Fruit fly (Drosophila melanogaster) whole organism, embryonic: Measurements from ENCODE around the gene CG14882.

Experiments
- CG10209 ChIP-seq: fragments of 200-800 bp; sonication (Bioruptor generic); optimal IDR thresholded peaks from 3 replicates; lab custom pipeline; 2017; ENCODE audit warnings: missing biosample characterization, mild to moderate bottlenecking, missing genetic modification characterization, missing genetic modification reagents
- CG16779 ChIP-seq: fragments of 200-800 bp; sonication (Bioruptor generic); IDR thresholded peaks from 2 replicates; pipeline ENCODE4 v1.3.6; 2022; ENCODE audit warnings: missing biosample characterization, missing genetic modification characterization
- CG30431 ChIP-seq: fragments of 200-800 bp; sonication (Bioruptor generic); optimal IDR thresholded peaks from 2 replicates; lab custom pipeline; 2017; ENCODE audit warnings: missing biosample characterization, missing genetic modification characterization
- CG6254 ChIP-seq: fragments of 200-800 bp; sonication (Bioruptor generic); optimal IDR thresholded peaks from 3 replicates; lab custom pipeline; 2017; ENCODE audit warnings: mild to moderate bottlenecking, missing biosample characterization, missing genetic modification reagents, missing genetic modification characterization
- CG9609 ChIP-seq: fragments of 200-800 bp; sonication (Bioruptor generic); optimal IDR thresholded peaks from 3 replicates; lab custom pipeline; 2016; ENCODE audit warnings: missing biosample characterization, missing genetic modification characterization
- E2f2 ChIP-seq: fragments of 200-800 bp; sonication (Bioruptor generic); IDR thresholded peaks from 2 replicates; pipeline ENCODE4 v1.3.6; 2022; ENCODE audit warnings: missing biosample characterization, missing genetic modification characterization
- HLH3B ChIP-seq: fragments of 200-800 bp; sonication (Bioruptor generic); IDR thresholded peaks from 2 replicates; pipeline ENCODE4 v1.3.6; 2022; ENCODE audit warnings: missing biosample characterization, missing genetic modification characterization
- Jarid2 ChIP-seq: fragments of 200-800 bp; sonication (Bioruptor generic); optimal IDR thresholded peaks from 3 replicates; lab custom pipeline; 2017; ENCODE audit warnings: mild to moderate bottlenecking, missing biosample characterization, missing genetic modification reagents, missing genetic modification characterization
- aop ChIP-seq: fragments of 200-800 bp; sonication (Bioruptor generic); IDR thresholded peaks from 2 replicates; pipeline ENCODE4 v1.3.6; 2022; ENCODE audit warnings: missing biosample characterization, missing genetic modification characterization
- ato ChIP-seq: fragments of 200-800 bp; sonication (Bioruptor generic); IDR thresholded peaks from 2 replicates; pipeline ENCODE4 v1.3.6; 2022; ENCODE audit warnings: missing biosample characterization, missing genetic modification characterization; ENCODE audit not compliant: partially characterized antibody
- ftz-f1 ChIP-seq: fragments of 200-800 bp; sonication (Bioruptor generic); optimal IDR thresholded peaks from 2 replicates; lab custom pipeline; 2016; ENCODE audit warnings: missing biosample characterization, missing genetic modification characterization
- nom ChIP-seq: fragments of 200-800 bp; sonication (Bioruptor generic); optimal IDR thresholded peaks from 2 replicates; lab custom pipeline; 2017; ENCODE audit warnings: missing biosample characterization, missing genetic modification characterization, mild to moderate bottlenecking, moderate library complexity, missing genetic modification reagents
- sna ChIP-seq: fragments of 200-800 bp; sonication (Bioruptor generic); IDR thresholded peaks from 2 replicates; pipeline ENCODE4 v1.3.6; 2022; ENCODE audit warnings: missing biosample characterization, missing genetic modification characterization; ENCODE audit not compliant: partially characterized antibody
- zfh1 ChIP-seq: fragments of 200-800 bp; sonication (Bioruptor generic); IDR thresholded peaks from 3 replicates; pipeline ENCODE4 v1.3.6; 2022; ENCODE audit warnings: missing biosample characterization, missing genetic modification characterization

- TF ChIP-seq aop (GFP tag; lab: Robert Waterston, UW) (no peak), zfh1 (GFP tag; lab: Robert Waterston, UW) (no peak), CG10209 (GFP tag; lab: Kevin White, UChicago) (no peak), sna (GFP tag; lab: Robert Waterston, UW) (0 out of 2 replicates have a peak, but pooled peaks have one; percentile 21), CG9609 (GFP tag; lab: Kevin White, UChicago) (no peak), nom (GFP tag; lab: Kevin White, UChicago) (no peak), Jarid2 (GFP tag; lab: Kevin White, UChicago) (no peak), ato (no peak), HLH3B (GFP tag; lab: Robert Waterston, UW) (no peak), CG6254 (GFP tag; lab: Kevin White, UChicago) (no peak), E2f2 (peak; percentile 45), CG16779 (GFP tag; lab: Robert Waterston, UW) (no peak), ftz-f1 (GFP tag; lab: Kevin White, UChicago) (no peak), CG30431 (GFP tag; lab: Kevin White, UChicago) (no peak)
These were observed 1.6 kb upstream of the CG14882 start, which contains the start of gene ema for dm6 chr3R:16441367-16441923.
